Fruit fly (Drosophila melanogaster): Measurements from ENCODE around the gene Vsp37A.

dm6 chrX:625157-625627 lies 3.9 kb downstream of the Vsp37A start, which contains the start of the genes CG13364 and Hinfp:
- no peak for TF ChIP-seq CG8478 (optimal IDR thresholded peaks at IDR 0.05)
- no peak for TF ChIP-seq EcR (GFP tag; optimal IDR thresholded peaks at IDR 0.05)
- no peak for TF ChIP-seq psq (optimal IDR thresholded peaks at IDR 0.05)
- TF ChIP-seq usp (GFP tag; optimal IDR thresholded peaks at IDR 0.05) = no peak

All from whole organism.